Worm (Caenorhabditis elegans) whole organism, L2 larva: ENCODE measurements around the gene T24E12.12.

ENCODE experiments used
- C34F6.9 ChIP-seq: fragments of 150-350 bp; optimal IDR thresholded peaks from 2 replicates; lab custom pipeline; 2014; ENCODE audit warnings: missing biosample characterization, missing genetic modification characterization
- Y55F3AM.14 ChIP-seq: fragments of 200-800 bp; sonication (Bioruptor generic); optimal IDR thresholded peaks from 2 replicates; lab custom pipeline; 2018; ENCODE audit warnings: mild to moderate bottlenecking, missing genetic modification characterization, missing compliant biosample characterization
- alr-1 ChIP-seq: fragments of 150-350 bp; optimal IDR thresholded peaks from 2 replicates; lab custom pipeline; 2014; ENCODE audit warnings: missing biosample characterization, missing genetic modification characterization
- aly-2 ChIP-seq: fragments of 150-350 bp; optimal IDR thresholded peaks from 2 replicates; lab custom pipeline; 2014; ENCODE audit warnings: missing biosample characterization, missing genetic modification characterization
- blmp-1 ChIP-seq: sonication (generic microtip); optimal IDR thresholded peaks from 2 replicates; lab custom pipeline; 2017; ENCODE audit warnings: missing genetic modification characterization, mild to moderate bottlenecking, missing compliant biosample characterization, antibody characterized with exemption, moderate library complexity; ENCODE audit not compliant: insufficient read depth
- ceh-16 ChIP-seq: fragments of 150-350 bp; optimal IDR thresholded peaks from 2 replicates; lab custom pipeline; 2014; ENCODE audit warnings: missing biosample characterization, missing genetic modification characterization
- ceh-82 ChIP-seq: fragments of 150-350 bp; optimal IDR thresholded peaks from 2 replicates; lab custom pipeline; 2014; ENCODE audit warnings: missing biosample characterization, missing genetic modification characterization
- crh-2 ChIP-seq: sonication (generic microtip); optimal IDR thresholded peaks from 2 replicates; lab custom pipeline; 2017; ENCODE audit warnings: missing biosample characterization, missing genetic modification characterization
- dmd-4 ChIP-seq: sonication (generic microtip); optimal IDR thresholded peaks from 2 replicates; lab custom pipeline; 2017; ENCODE audit warnings: missing biosample characterization, missing genetic modification characterization
- egl-27 ChIP-seq: sonication (generic microtip); optimal IDR thresholded peaks from 3 replicates; lab custom pipeline; 2017; ENCODE audit warnings: missing biosample characterization, missing genetic modification reagents, missing genetic modification characterization
- elt-1 ChIP-seq: fragments of 150-350 bp; optimal IDR thresholded peaks from 2 replicates; lab custom pipeline; 2014; ENCODE audit warnings: missing biosample characterization, missing genetic modification characterization
- elt-3 ChIP-seq: sonication (generic microtip); optimal IDR thresholded peaks from 2 replicates; lab custom pipeline; 2017; ENCODE audit warnings: missing biosample characterization, missing genetic modification characterization
- fos-1 ChIP-seq: fragments of 150-350 bp; optimal IDR thresholded peaks from 2 replicates; lab custom pipeline; 2014; ENCODE audit warnings: missing biosample characterization, missing genetic modification characterization
- gmeb-1 ChIP-seq: fragments of 150-350 bp; optimal IDR thresholded peaks from 2 replicates; lab custom pipeline; 2014; ENCODE audit warnings: missing biosample characterization, missing genetic modification characterization
- lin-11 ChIP-seq: fragments of 150-350 bp; sonication (generic microtip); optimal IDR thresholded peaks from 2 replicates; lab custom pipeline; 2014; ENCODE audit warnings: missing biosample characterization, missing genetic modification characterization, inconsistent platforms, mixed read lengths
- lin-13 ChIP-seq: fragments of 150-350 bp; optimal IDR thresholded peaks from 2 replicates; lab custom pipeline; 2014; ENCODE audit warnings: missing biosample characterization, missing genetic modification reagents, missing genetic modification characterization
- lin-39 ChIP-seq: fragments of 150-350 bp; optimal IDR thresholded peaks from 2 replicates; lab custom pipeline; 2014; ENCODE audit warnings: missing biosample characterization, missing genetic modification reagents, missing genetic modification characterization
- lsy-2 ChIP-seq, 2 experiments: fragments of 150-350 bp in 1 of 2; sonication (generic microtip) in 1 of 2; optimal IDR thresholded peaks; 2 replicates each; lab custom pipeline; 2014 to 2017; ENCODE audit warnings: missing biosample characterization in 2 of 2, missing genetic modification characterization in 2 of 2
- mab-5 ChIP-seq: fragments of 150-350 bp; optimal IDR thresholded peaks from 2 replicates; lab custom pipeline; 2014; ENCODE audit warnings: missing biosample characterization, missing genetic modification characterization
- mdl-1 ChIP-seq, 2 experiments: fragments of 150-350 bp in 1 of 2; sonication (generic microtip) in 1 of 2; optimal IDR thresholded peaks; 2 replicates each; lab custom pipeline; 2017; ENCODE audit warnings: missing biosample characterization in 2 of 2, missing genetic modification characterization in 2 of 2
- nhr-10 ChIP-seq: sonication (generic microtip); optimal IDR thresholded peaks from 2 replicates; lab custom pipeline; 2017; ENCODE audit warnings: missing biosample characterization, missing genetic modification characterization
- nhr-11 ChIP-seq: fragments of 150-350 bp; optimal IDR thresholded peaks from 2 replicates; lab custom pipeline; 2014; ENCODE audit warnings: missing biosample characterization, missing genetic modification characterization
- nhr-12 ChIP-seq: fragments of 150-350 bp; optimal IDR thresholded peaks from 2 replicates; lab custom pipeline; 2014; ENCODE audit warnings: missing biosample characterization, missing genetic modification characterization
- nhr-129 ChIP-seq: fragments of 150-350 bp; optimal IDR thresholded peaks from 2 replicates; lab custom pipeline; 2014; ENCODE audit warnings: missing biosample characterization, missing genetic modification characterization
- nhr-23 ChIP-seq: fragments of 150-350 bp; optimal IDR thresholded peaks from 2 replicates; lab custom pipeline; 2014; ENCODE audit warnings: missing biosample characterization, missing genetic modification reagents, missing genetic modification characterization
- nhr-237 ChIP-seq: fragments of 150-350 bp; optimal IDR thresholded peaks from 2 replicates; lab custom pipeline; 2014; ENCODE audit warnings: missing biosample characterization, missing genetic modification characterization
- nhr-25 ChIP-seq: fragments of 150-350 bp; sonication (generic microtip); optimal IDR thresholded peaks from 3 replicates; lab custom pipeline; 2014; ENCODE audit warnings: missing biosample characterization, missing genetic modification characterization
- nhr-6 ChIP-seq: fragments of 150-350 bp; optimal IDR thresholded peaks from 2 replicates; lab custom pipeline; 2014; ENCODE audit warnings: missing biosample characterization, missing genetic modification characterization
- peb-1 ChIP-seq: fragments of 150-350 bp; optimal IDR thresholded peaks from 2 replicates; lab custom pipeline; 2014; ENCODE audit warnings: missing biosample characterization, missing genetic modification characterization
- sem-4 ChIP-seq: fragments of 150-350 bp; optimal IDR thresholded peaks from 2 replicates; lab custom pipeline; 2014; ENCODE audit warnings: missing biosample characterization, missing genetic modification reagents, missing genetic modification characterization
- sma-3 ChIP-seq: sonication (generic microtip); optimal IDR thresholded peaks from 2 replicates; lab custom pipeline; 2016; ENCODE audit warnings: missing genetic modification reagents, missing genetic modification characterization, missing compliant biosample characterization
- sma-9 ChIP-seq, 2 experiments: fragments of 150-350 bp in 1 of 2; sonication (generic microtip) in 1 of 2; optimal IDR thresholded peaks; 2 replicates each; lab custom pipeline; 2014 to 2016; ENCODE audit warnings: missing genetic modification characterization in 2 of 2, mild to moderate bottlenecking in 1 of 2, missing biosample characterization in 1 of 2, missing compliant biosample characterization in 1 of 2, missing genetic modification reagents in 1 of 2, moderate library complexity in 1 of 2
- unc-39 ChIP-seq: fragments of 150-350 bp; optimal IDR thresholded peaks from 2 replicates; lab custom pipeline; 2014; ENCODE audit warnings: missing biosample characterization, missing genetic modification characterization
- unc-62 ChIP-seq: fragments of 150-350 bp; optimal IDR thresholded peaks from 2 replicates; lab custom pipeline; 2014; ENCODE audit warnings: missing biosample characterization, missing genetic modification reagents, missing genetic modification characterization
- zag-1 ChIP-seq: fragments of 150-350 bp; optimal IDR thresholded peaks from 2 replicates; lab custom pipeline; 2014; ENCODE audit warnings: missing biosample characterization, missing genetic modification characterization
- ztf-1 ChIP-seq: fragments of 200-800 bp; sonication (Bioruptor generic); conservative IDR thresholded peaks from 2 replicates; pipeline ENCODE4 v1.3.6; 2022; ENCODE audit warnings: missing genetic modification characterization, missing compliant biosample characterization
- ztf-4 ChIP-seq: fragments of 150-350 bp; optimal IDR thresholded peaks from 2 replicates; lab custom pipeline; 2014; ENCODE audit warnings: missing biosample characterization, missing genetic modification characterization

The T24E12.12 gene

DNA sequence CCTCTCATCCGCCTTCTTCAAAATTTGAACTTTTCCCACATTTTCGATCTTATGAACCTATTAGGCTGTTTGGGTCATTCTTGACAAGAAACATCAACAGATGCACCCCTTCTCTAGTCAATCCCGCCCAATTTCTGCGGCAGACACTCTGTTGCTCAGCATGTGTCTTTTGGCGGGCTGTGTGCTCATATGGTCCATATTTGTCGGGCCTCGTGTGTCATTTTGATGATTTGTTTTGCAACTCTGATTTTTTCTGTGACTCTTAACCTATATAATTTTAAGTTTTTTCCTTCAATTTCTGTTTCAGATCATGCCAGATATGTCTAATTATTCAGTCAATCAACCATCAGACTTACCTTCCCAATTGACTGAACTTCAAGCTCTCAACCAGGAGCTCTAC is 28.1 kb downstream of the T24E12.12 start, which contains the start of gene T24E12.13:
T24E12.13 (plus strand) TSS at position 301 of the 400 bp plus-strand sequence.
- TF ChIP-seq Y55F3AM.14 (GFP tag; lab: Kevin White, UChicago): no peak
- TF ChIP-seq, all 48 proteins: peak for 0

DNA sequence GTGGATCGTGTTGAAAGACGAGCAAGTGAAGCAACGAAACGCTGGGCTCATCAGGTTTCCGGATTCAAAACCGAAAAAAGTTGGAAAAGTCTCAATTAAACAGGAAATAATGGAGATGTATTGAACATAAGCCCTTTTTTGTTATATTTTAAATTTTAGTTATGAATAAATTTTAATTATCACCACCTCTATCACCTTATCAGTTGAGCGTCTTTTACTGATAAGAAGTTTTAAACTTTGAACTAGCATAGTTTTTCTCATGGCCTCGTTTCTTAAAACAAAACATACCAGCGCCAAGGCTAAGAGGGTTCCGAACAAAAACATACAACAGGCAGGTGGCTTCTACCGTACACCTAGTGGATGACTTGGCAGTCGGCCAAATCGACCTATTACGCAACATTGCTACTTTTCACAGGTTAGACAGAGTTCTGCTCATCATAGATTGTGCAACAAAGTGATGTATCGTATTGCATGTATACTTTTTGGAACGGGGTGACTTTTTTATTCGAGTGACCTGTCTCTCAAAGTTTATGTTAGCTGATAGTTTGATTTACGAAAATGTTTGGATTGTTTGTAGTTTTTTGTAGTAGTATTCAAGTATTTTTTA is 29.4 kb downstream of the T24E12.12 start:
- TF ChIP-seq peb-1 (tag; lab: Kevin White, UChicago) (no peak), fos-1 (tag; lab: Kevin White, UChicago) (peak; percentile 49)

DNA sequence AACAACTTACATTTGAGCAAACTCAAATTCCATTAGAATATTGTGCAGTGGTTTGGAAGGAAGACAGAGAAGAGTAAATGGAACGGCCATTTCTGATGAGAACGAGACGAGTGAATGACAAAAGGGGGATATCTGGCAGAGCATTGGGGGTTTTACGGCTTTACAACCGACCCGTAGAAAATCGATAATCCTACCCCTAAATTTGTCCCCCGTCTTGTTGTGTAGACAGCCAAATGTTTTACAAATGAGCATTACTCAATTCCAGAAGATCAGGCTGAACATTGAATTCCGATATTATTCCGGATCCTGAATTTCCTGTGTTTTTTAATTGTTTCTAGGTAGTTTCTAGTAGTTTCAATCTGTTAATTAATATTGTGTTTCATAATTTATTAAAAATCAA is 34.2 kb downstream of the T24E12.12 start, which contains the start of gene fbxb-99:
fbxb-99 (minus strand) TSS at position 101 of the 400 bp plus-strand sequence.
- TF ChIP-seq ceh-16 (tag; lab: Kevin White, UChicago) (no peak), gmeb-1 (tag; lab: Kevin White, UChicago) (no peak), elt-1 (tag; lab: Kevin White, UChicago) (no peak), peb-1 (tag; lab: Kevin White, UChicago) (no peak), nhr-23 (tag; lab: Kevin White, UChicago) (no peak), sem-4 (tag; lab: Kevin White, UChicago) (no peak), lin-11 (tag; lab: Kevin White, UChicago) (no peak), nhr-25 (tag; lab: Kevin White, UChicago) (no peak), nhr-6 (tag; lab: Kevin White, UChicago) (no peak), ceh-82 (tag; lab: Kevin White, UChicago) (no peak), sma-9 (GFP tag; optimal IDR thresholded peaks at IDR 0.05; lab: Kevin White, UChicago) (no peak), sma-9 (tag; optimal IDR thresholded peaks at IDR 0.05; lab: Kevin White, UChicago) (no peak), ztf-4 (tag; lab: Kevin White, UChicago) (no peak), elt-3 (no peak), nhr-237 (tag; lab: Kevin White, UChicago) (no peak)

DNA sequence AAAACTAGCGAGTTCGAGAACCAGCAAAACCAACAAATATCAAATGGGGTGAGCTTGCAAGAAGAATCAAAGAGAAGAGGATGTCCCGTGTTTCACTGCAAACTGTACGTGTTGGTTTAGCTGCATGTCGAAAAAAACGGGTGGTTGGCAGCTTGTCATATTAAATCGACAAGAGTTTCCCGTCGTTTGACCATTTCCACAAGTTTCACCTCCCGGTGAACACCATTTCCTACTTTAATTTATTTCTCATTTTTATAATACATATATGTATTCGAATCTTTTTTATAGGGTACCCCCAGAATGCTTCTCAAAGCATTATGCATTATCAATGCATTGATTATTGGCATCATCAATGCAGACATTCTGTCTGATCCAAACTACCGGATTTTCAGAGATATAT is 36.2 kb downstream of the T24E12.12 start, which contains the start of gene Y8A9A.2:
Y8A9A.2 (plus strand) TSS at position 301 of the 400 bp plus-strand sequence.
- TF ChIP-seq aly-2 (no peak), ztf-4 (tag; lab: Kevin White, UChicago) (no peak), nhr-6 (tag; lab: Kevin White, UChicago) (no peak), egl-27 (no peak), mdl-1 (tag; optimal IDR thresholded peaks at IDR 0.05; lab: Kevin White, UChicago) (no peak), nhr-12 (tag; lab: Kevin White, UChicago) (no peak), lin-13 (GFP tag; lab: Kevin White, UChicago) (no peak), alr-1 (tag; lab: Kevin White, UChicago) (no peak), ztf-1 (GFP tag; lab: Robert Waterston, UW) (no peak), dmd-4 (tag; lab: Kevin White, UChicago) (no peak), nhr-10 (tag; lab: Kevin White, UChicago) (no peak), sma-3 (GFP tag; lab: Kevin White, UChicago) (no peak), mab-5 (tag; lab: Kevin White, UChicago) (no peak), nhr-129 (tag; lab: Kevin White, UChicago) (no peak), nhr-11 (tag; lab: Kevin White, UChicago) (no peak), unc-62 (no peak), C34F6.9 (tag; lab: Kevin White, UChicago) (no peak)

DNA sequence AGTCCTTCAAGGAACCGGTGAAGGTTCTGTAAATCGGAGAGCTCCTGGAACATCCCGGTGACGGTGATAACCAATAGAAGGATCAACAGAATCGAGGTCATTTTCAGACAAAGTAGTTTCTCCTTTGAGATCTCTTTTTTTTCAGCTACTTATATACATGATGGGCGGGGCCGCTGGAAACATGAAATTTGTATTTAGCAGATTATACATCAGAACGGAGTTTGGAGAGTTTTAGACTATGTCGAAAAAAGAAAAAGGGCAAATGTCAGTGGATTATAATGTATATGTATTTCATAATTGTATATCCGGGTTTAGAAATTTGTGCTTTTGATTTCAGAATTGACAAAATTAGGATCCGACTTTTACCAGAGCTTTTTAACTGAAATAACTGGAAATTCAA is 44.1 kb downstream of the T24E12.12 start, which contains the start of gene ins-32:
ins-32 (minus strand) TSS at position 101 of the 400 bp plus-strand sequence.
- TF ChIP-seq lin-39 (tag; lab: Kevin White, UChicago) (no peak), nhr-10 (tag; lab: Kevin White, UChicago) (no peak), C34F6.9 (tag; lab: Kevin White, UChicago) (no peak), nhr-129 (tag; lab: Kevin White, UChicago) (no peak), zag-1 (tag; lab: Kevin White, UChicago) (no peak), Y55F3AM.14 (GFP tag; lab: Kevin White, UChicago) (no peak), ztf-1 (GFP tag; lab: Robert Waterston, UW) (no peak), mab-5 (tag; lab: Kevin White, UChicago) (no peak), nhr-23 (tag; lab: Kevin White, UChicago) (no peak), crh-2 (tag; lab: Kevin White, UChicago) (no peak), ceh-82 (tag; lab: Kevin White, UChicago) (no peak), ztf-4 (tag; lab: Kevin White, UChicago) (no peak), dmd-4 (tag; lab: Kevin White, UChicago) (no peak), blmp-1 (tag; lab: Kevin White, UChicago) (no peak), elt-1 (tag; lab: Kevin White, UChicago) (no peak), unc-39 (no peak), lsy-2 (tag; optimal IDR thresholded peaks at IDR 0.05; lab: Kevin White, UChicago) (no peak)
